Worm (Caenorhabditis elegans) whole organism, late embryonic: ENCODE data around the gene pqn-74.

Source experiments
- C38D4.7 ChIP-seq: fragments of 200-800 bp; sonication (Bioruptor generic); optimal IDR thresholded peaks from 2 replicates; lab custom pipeline; 2018; ENCODE audit warnings: mild to moderate bottlenecking, missing genetic modification characterization, moderate library complexity, missing compliant biosample characterization
- F13H6.1 ChIP-seq: sonication (generic microtip); optimal IDR thresholded peaks from 2 replicates; lab custom pipeline; 2016; ENCODE audit warnings: missing genetic modification characterization, missing compliant biosample characterization
- T23F11.4 ChIP-seq: fragments of 200-800 bp; sonication (Bioruptor generic); optimal IDR thresholded peaks from 2 replicates; lab custom pipeline; 2018; ENCODE audit warnings: mild to moderate bottlenecking, missing genetic modification characterization, missing compliant biosample characterization
- Y22D7AL.16 ChIP-seq: sonication (generic microtip); optimal IDR thresholded peaks from 2 replicates; lab custom pipeline; 2016; ENCODE audit warnings: missing genetic modification characterization, missing compliant biosample characterization
- ahr-1 ChIP-seq: sonication (generic microtip); optimal IDR thresholded peaks from 2 replicates; lab custom pipeline; 2016; ENCODE audit warnings: missing genetic modification characterization, missing compliant biosample characterization
- ama-1 ChIP-seq: fragments of 150-350 bp; optimal IDR thresholded peaks from 2 replicates; lab custom pipeline; 2014
- ceh-14 ChIP-seq: sonication (generic microtip); optimal IDR thresholded peaks from 2 replicates; lab custom pipeline; 2016; ENCODE audit warnings: missing genotype, missing genetic modification characterization, missing compliant biosample characterization
- ceh-19 ChIP-seq: fragments of 200-800 bp; sonication (Bioruptor generic); optimal IDR thresholded peaks from 2 replicates; lab custom pipeline; 2018; ENCODE audit warnings: mild to moderate bottlenecking, missing genetic modification characterization, missing compliant biosample characterization
- ceh-2 ChIP-seq: sonication (generic microtip); optimal IDR thresholded peaks from 2 replicates; lab custom pipeline; 2016; ENCODE audit warnings: missing genotype, missing genetic modification characterization, missing compliant biosample characterization
- ceh-22 ChIP-seq: sonication (generic microtip); optimal IDR thresholded peaks from 2 replicates; lab custom pipeline; 2017; ENCODE audit warnings: missing biosample characterization, missing genetic modification characterization
- ceh-24 ChIP-seq: sonication (generic microtip); optimal IDR thresholded peaks from 2 replicates; lab custom pipeline; 2016; ENCODE audit warnings: mild to moderate bottlenecking, missing genetic modification characterization, missing compliant biosample characterization
- ceh-31 ChIP-seq: sonication (generic microtip); optimal IDR thresholded peaks from 2 replicates; lab custom pipeline; 2016; ENCODE audit warnings: missing genetic modification characterization, missing compliant biosample characterization
- ceh-45 ChIP-seq: fragments of 200-800 bp; sonication (Bioruptor generic); IDR thresholded peaks from 2 replicates; pipeline ENCODE4 v1.3.6; 2022; ENCODE audit warnings: missing genetic modification reagents, missing genetic modification characterization, missing compliant biosample characterization
- ceh-6 ChIP-seq: fragments of 200-800 bp; sonication (Bioruptor generic); optimal IDR thresholded peaks from 2 replicates; lab custom pipeline; 2018; ENCODE audit warnings: mild to moderate bottlenecking, missing genetic modification characterization, missing compliant biosample characterization
- ceh-9 ChIP-seq: sonication (generic microtip); optimal IDR thresholded peaks from 2 replicates; lab custom pipeline; 2016; ENCODE audit warnings: mild to moderate bottlenecking, missing genetic modification characterization, inconsistent platforms, missing compliant biosample characterization
- che-1 ChIP-seq: sonication (generic microtip); optimal IDR thresholded peaks from 2 replicates; lab custom pipeline; 2016; ENCODE audit warnings: mild to moderate bottlenecking, missing genetic modification characterization, missing compliant biosample characterization
- dmd-4 ChIP-seq: sonication (generic microtip); optimal IDR thresholded peaks from 2 replicates; lab custom pipeline; 2016; ENCODE audit warnings: borderline replicate concordance, missing genetic modification characterization, missing compliant biosample characterization
- dve-1 ChIP-seq: sonication (generic microtip); optimal IDR thresholded peaks from 2 replicates; lab custom pipeline; 2017; ENCODE audit warnings: antibody characterized with exemption, mild to moderate bottlenecking, missing genetic modification characterization, missing compliant biosample characterization
- elt-2 ChIP-seq: sonication (generic microtip); optimal IDR thresholded peaks from 2 replicates; lab custom pipeline; 2016; ENCODE audit warnings: missing genetic modification reagents, missing genetic modification characterization, missing compliant biosample characterization
- elt-4 ChIP-seq: sonication (generic microtip); optimal IDR thresholded peaks from 2 replicates; lab custom pipeline; 2016; ENCODE audit warnings: missing genetic modification characterization, missing compliant biosample characterization
- eyg-1 ChIP-seq: sonication (generic microtip); optimal IDR thresholded peaks from 2 replicates; lab custom pipeline; 2016; ENCODE audit warnings: missing genotype, missing genetic modification characterization, missing compliant biosample characterization
- fax-1 ChIP-seq: sonication (generic microtip); optimal IDR thresholded peaks from 2 replicates; lab custom pipeline; 2016; ENCODE audit warnings: missing genotype, missing genetic modification characterization, missing compliant biosample characterization
- fkh-6 ChIP-seq: sonication (generic microtip); optimal IDR thresholded peaks from 2 replicates; lab custom pipeline; 2016; ENCODE audit warnings: missing genetic modification characterization, missing compliant biosample characterization
- gmeb-2 ChIP-seq: sonication (generic microtip); optimal IDR thresholded peaks from 2 replicates; lab custom pipeline; 2016; ENCODE audit warnings: missing genetic modification characterization, inconsistent platforms, missing compliant biosample characterization
- hlh-13 ChIP-seq: fragments of 200-800 bp; sonication (Bioruptor generic); optimal IDR thresholded peaks from 2 replicates; lab custom pipeline; 2018; ENCODE audit warnings: mild to moderate bottlenecking, missing genetic modification characterization, missing compliant biosample characterization
- hlh-15 ChIP-seq: sonication (generic microtip); optimal IDR thresholded peaks from 2 replicates; lab custom pipeline; 2016; ENCODE audit warnings: missing genetic modification characterization, missing compliant biosample characterization
- lim-6 ChIP-seq: sonication (generic microtip); optimal IDR thresholded peaks from 2 replicates; lab custom pipeline; 2016; ENCODE audit warnings: missing genetic modification characterization, missing compliant biosample characterization
- lin-11 ChIP-seq: fragments of 200-800 bp; sonication (Bioruptor generic); optimal IDR thresholded peaks from 2 replicates; lab custom pipeline; 2018; ENCODE audit warnings: mild to moderate bottlenecking, missing genetic modification characterization, missing compliant biosample characterization
- madf-2 ChIP-seq: sonication (generic microtip); optimal IDR thresholded peaks from 2 replicates; lab custom pipeline; 2017; ENCODE audit warnings: missing genetic modification characterization, missing compliant biosample characterization
- nfya-1 ChIP-seq: sonication (generic microtip); optimal IDR thresholded peaks from 2 replicates; lab custom pipeline; 2017; ENCODE audit warnings: missing genetic modification characterization, mild to moderate bottlenecking, missing compliant biosample characterization, antibody characterized with exemption, moderate library complexity
- nhr-11 ChIP-seq: fragments of 150-350 bp; optimal IDR thresholded peaks from 2 replicates; lab custom pipeline; 2014; ENCODE audit warnings: missing biosample characterization, missing genetic modification characterization
- nhr-232 ChIP-seq: sonication (generic microtip); optimal IDR thresholded peaks from 2 replicates; lab custom pipeline; 2016; ENCODE audit warnings: missing genetic modification characterization, missing compliant biosample characterization
- npax-4 ChIP-seq: sonication (generic microtip); optimal IDR thresholded peaks from 2 replicates; lab custom pipeline; 2016; ENCODE audit warnings: missing genetic modification characterization, missing compliant biosample characterization
- odd-2 ChIP-seq: sonication (generic microtip); optimal IDR thresholded peaks from 2 replicates; lab custom pipeline; 2017; ENCODE audit warnings: antibody characterized with exemption, mild to moderate bottlenecking, missing genetic modification characterization, missing compliant biosample characterization
- pag-3 ChIP-seq: sonication (generic microtip); optimal IDR thresholded peaks from 2 replicates; lab custom pipeline; 2016; ENCODE audit warnings: missing compliant biosample characterization, missing genetic modification characterization, borderline replicate concordance
- pha-2 ChIP-seq: sonication (generic microtip); optimal IDR thresholded peaks from 2 replicates; lab custom pipeline; 2017; ENCODE audit warnings: mild to moderate bottlenecking, missing genetic modification characterization, missing compliant biosample characterization
- pha-4 ChIP-seq: fragments of 150-350 bp; optimal IDR thresholded peaks from 2 replicates; lab custom pipeline; 2018; ENCODE audit warnings: missing biosample characterization, missing genetic modification reagents, missing genetic modification characterization
- pqm-1 ChIP-seq: sonication (generic microtip); optimal IDR thresholded peaks from 2 replicates; lab custom pipeline; 2016; ENCODE audit warnings: missing genetic modification characterization, missing compliant biosample characterization
- ref-2 ChIP-seq: sonication (generic microtip); optimal IDR thresholded peaks from 2 replicates; lab custom pipeline; 2016; ENCODE audit warnings: missing genetic modification characterization, missing compliant biosample characterization
- rnt-1 ChIP-seq: sonication (generic microtip); optimal IDR thresholded peaks from 2 replicates; lab custom pipeline; 2016; ENCODE audit warnings: missing genetic modification characterization, missing compliant biosample characterization
- sdc-2 ChIP-seq: sonication (generic microtip); optimal IDR thresholded peaks from 2 replicates; lab custom pipeline; 2016; ENCODE audit warnings: missing genotype, missing genetic modification characterization, missing compliant biosample characterization
- sox-4 ChIP-seq: sonication (generic microtip); optimal IDR thresholded peaks from 2 replicates; lab custom pipeline; 2017; ENCODE audit warnings: mild to moderate bottlenecking, missing genetic modification characterization, inconsistent platforms, missing compliant biosample characterization
- tbx-2 ChIP-seq: sonication (generic microtip); optimal IDR thresholded peaks from 2 replicates; lab custom pipeline; 2016; ENCODE audit warnings: missing genetic modification characterization, missing compliant biosample characterization
- unc-42 ChIP-seq: sonication (generic microtip); optimal IDR thresholded peaks from 2 replicates; lab custom pipeline; 2016; ENCODE audit warnings: missing genotype, missing genetic modification characterization, missing compliant biosample characterization
- unc-55 ChIP-seq: sonication (generic microtip); optimal IDR thresholded peaks from 2 replicates; lab custom pipeline; 2017; ENCODE audit warnings: missing biosample characterization, missing genetic modification reagents, missing genetic modification characterization
- unc-86 ChIP-seq: sonication (generic microtip); optimal IDR thresholded peaks from 2 replicates; lab custom pipeline; 2016; ENCODE audit warnings: missing genetic modification characterization, missing compliant biosample characterization

pqn-74 gene

DNA sequence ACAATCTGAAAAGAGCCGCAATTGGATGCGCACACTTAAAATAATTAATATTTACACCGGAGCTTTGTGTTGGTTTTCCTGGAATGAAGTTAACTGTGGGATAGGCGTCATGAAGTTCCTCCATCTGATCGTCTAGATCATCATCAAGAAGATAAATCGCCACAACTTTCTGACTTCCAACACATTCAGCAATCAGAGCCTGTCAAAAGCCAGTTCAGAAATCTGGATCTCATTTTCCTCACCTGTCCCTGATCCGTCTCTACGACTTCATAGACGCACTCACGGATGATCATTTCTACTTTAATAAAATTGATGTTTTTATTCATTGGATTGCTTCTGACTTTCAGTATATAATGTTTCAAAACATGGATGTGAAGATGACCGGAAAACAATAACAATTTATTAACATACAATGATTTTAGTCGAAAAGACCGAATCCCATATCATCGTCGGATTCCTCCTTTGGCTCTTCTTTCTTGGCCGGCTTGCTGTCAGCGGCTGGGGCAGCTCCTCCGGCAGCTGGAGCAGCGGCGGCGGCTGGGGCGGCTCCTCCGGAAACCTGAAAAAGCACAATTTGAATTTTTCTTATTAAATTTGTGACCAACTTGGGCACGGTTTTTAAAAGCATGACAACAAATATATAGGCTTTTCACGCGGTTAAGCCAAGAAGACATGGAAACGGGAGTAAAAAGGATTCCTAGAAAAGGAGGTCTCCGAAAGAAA lies 38.1 kb upstream of the pqn-74 start, which contains the start of gene agt-1:
Gene agt-1 (minus strand): TSS at position 293 of the 723 bp plus-strand sequence.
- TF ChIP-seq fax-1 = no peak
- no peak for TF ChIP-seq ref-2
- no peak for TF ChIP-seq ama-1 (lab: Kevin White, UChicago)
- TF ChIP-seq ceh-31 = no peak
- no peak for TF ChIP-seq ceh-2 (tag; lab: Kevin White, UChicago)
- no peak for TF ChIP-seq Y22D7AL.16 (tag; lab: Kevin White, UChicago)
- TF ChIP-seq nhr-232 (tag; lab: Kevin White, UChicago) = no peak
- no peak for TF ChIP-seq pha-4 (tag; lab: Kevin White, UChicago)
- TF ChIP-seq rnt-1 = no peak
- TF ChIP-seq ceh-6 (GFP tag; lab: Kevin White, UChicago) = no peak
- TF ChIP-seq ahr-1 (tag; lab: Kevin White, UChicago) = no peak
- TF ChIP-seq F13H6.1 = no peak
- no peak for TF ChIP-seq eyg-1
- TF ChIP-seq unc-55 (GFP tag; lab: Kevin White, UChicago) = no peak
- no peak for TF ChIP-seq madf-2 (tag; lab: Kevin White, UChicago)
- TF ChIP-seq ceh-9 = no peak
- TF ChIP-seq C38D4.7 (GFP tag; lab: Kevin White, UChicago) = no peak
- no peak for TF ChIP-seq elt-4
- no peak for TF ChIP-seq unc-42

ce11 chrIV:13364869-13365268 lies 33.7 kb upstream of the pqn-74 start, which contains the start of gene srsx-25:
TSS of gene srsx-25 (plus strand) at chrIV:13365169.
- TF ChIP-seq npax-4 (no peak), pag-3 (no peak), fkh-6 (tag; lab: Kevin White, UChicago) (no peak), lin-11 (no peak), ceh-9 (no peak), sdc-2 (tag; lab: Kevin White, UChicago) (no peak), ceh-22 (tag; lab: Kevin White, UChicago) (no peak), dve-1 (no peak), che-1 (no peak), ceh-6 (GFP tag; lab: Kevin White, UChicago) (no peak)

DNA sequence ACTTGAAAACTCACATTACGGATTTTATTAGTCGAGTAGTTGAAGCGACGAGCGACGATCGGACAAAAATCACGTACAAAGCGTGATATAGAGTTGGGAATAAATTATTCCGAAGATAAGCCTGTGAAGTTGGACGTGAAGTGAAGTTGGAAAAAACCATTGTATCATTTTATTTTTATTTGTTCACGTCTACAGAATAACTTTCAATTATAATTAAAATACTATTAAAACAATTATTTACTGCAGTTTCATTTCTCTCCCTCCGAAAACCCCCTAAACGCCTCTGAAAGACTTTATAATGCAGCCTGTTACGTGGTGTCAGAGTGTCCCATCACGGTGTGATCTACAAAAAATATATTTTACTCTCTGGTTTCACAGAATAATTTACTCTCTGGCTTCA lies 28.9 kb upstream of the pqn-74 start, which contains the start of gene Y62E10A.3:
Gene Y62E10A.3 (minus strand): TSS at position 101 of the 400 bp plus-strand sequence.
- TF ChIP-seq F13H6.1 (no peak), pha-4 (tag; lab: Kevin White, UChicago) (no peak), odd-2 (no peak)

DNA sequence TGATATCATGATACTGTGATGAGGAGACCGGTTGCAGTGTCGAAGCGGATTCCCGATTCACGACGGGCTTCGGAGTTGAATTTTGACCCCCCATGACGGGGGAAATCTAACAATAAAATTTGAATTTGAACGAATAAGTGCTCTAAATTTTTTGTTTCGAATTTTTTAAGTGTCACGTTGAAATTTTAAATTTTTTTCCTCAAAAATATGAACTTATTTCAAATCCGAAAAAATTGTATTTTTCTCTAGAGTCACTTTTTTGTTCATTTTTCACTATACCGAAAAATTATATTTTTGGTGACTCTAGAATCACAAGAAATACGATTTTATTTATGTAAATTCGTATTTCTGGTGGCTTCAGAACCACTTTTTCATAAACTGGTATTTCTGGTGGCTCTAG lies 27.3 kb upstream of the pqn-74 start, which contains the start of gene W02A2.8:
Gene W02A2.8 (minus strand): TSS at position 101 of the 400 bp plus-strand sequence.
- TF ChIP-seq hlh-15 (tag; lab: Kevin White, UChicago) (no peak), pag-3 (no peak), C38D4.7 (GFP tag; lab: Kevin White, UChicago) (no peak), hlh-13 (no peak), nhr-11 (tag; lab: Kevin White, UChicago) (no peak), ceh-9 (no peak), tbx-2 (tag; lab: Kevin White, UChicago) (no peak), eyg-1 (no peak), gmeb-2 (tag; lab: Kevin White, UChicago) (no peak), ref-2 (no peak), ceh-22 (tag; lab: Kevin White, UChicago) (no peak), sox-4 (tag; lab: Kevin White, UChicago) (no peak), lin-11 (no peak)

- no peak for TF ChIP-seq pha-2 (tag; lab: Kevin White, UChicago)
- no peak for TF ChIP-seq unc-86 (tag; lab: Kevin White, UChicago)
- TF ChIP-seq elt-2 (tag; lab: Kevin White, UChicago) = no peak
- no peak for TF ChIP-seq ceh-45 (GFP tag; lab: Robert Waterston, UW)
- TF ChIP-seq T23F11.4 (GFP tag; lab: Kevin White, UChicago) = no peak
- TF ChIP-seq nfya-1 (tag; lab: Kevin White, UChicago) = no peak
- TF ChIP-seq lim-6 (tag; lab: Kevin White, UChicago) = no peak
- no peak for TF ChIP-seq sox-4 (tag; lab: Kevin White, UChicago)
- TF ChIP-seq ceh-24 = no peak
- TF ChIP-seq rnt-1 = no peak
- no peak for TF ChIP-seq sdc-2 (tag; lab: Kevin White, UChicago)
- TF ChIP-seq ceh-14 (tag; lab: Kevin White, UChicago) = no peak
- no peak for TF ChIP-seq ahr-1 (tag; lab: Kevin White, UChicago)
- TF ChIP-seq pqm-1 (tag; lab: Kevin White, UChicago) = no peak
- no peak for TF ChIP-seq dmd-4 (tag; lab: Kevin White, UChicago)
- no peak for TF ChIP-seq npax-4
- no peak for TF ChIP-seq pha-4 (tag; lab: Kevin White, UChicago)
- no peak for TF ChIP-seq ceh-19 (GFP tag; lab: Kevin White, UChicago)
- TF ChIP-seq unc-55 (GFP tag; lab: Kevin White, UChicago) = no peak
Measured at ce11 chrIV:13356005-13356404, 24.8 kb upstream of the pqn-74 start.
